Fruit fly (Drosophila melanogaster) Kc167 (cell line): ENCODE results near the gene Cftr.

Experiments
- Myc ChIP-seq: fragments of >200 bp; optimal IDR thresholded peaks from 2 replicates; lab custom pipeline; 2017; ENCODE audit warnings: missing external identifiers
- Sin3A ChIP-seq: fragments of >200 bp; optimal IDR thresholded peaks from 2 replicates; lab custom pipeline; 2018; ENCODE audit warnings: missing external identifiers
- h ChIP-seq: fragments of >200 bp; optimal IDR thresholded peaks from 3 replicates; lab custom pipeline; 2018; ENCODE audit warnings: missing external identifiers
- psq ChIP-seq: fragments of >200 bp; optimal IDR thresholded peaks from 2 replicates; lab custom pipeline; 2017; ENCODE audit warnings: missing external identifiers

DNA sequence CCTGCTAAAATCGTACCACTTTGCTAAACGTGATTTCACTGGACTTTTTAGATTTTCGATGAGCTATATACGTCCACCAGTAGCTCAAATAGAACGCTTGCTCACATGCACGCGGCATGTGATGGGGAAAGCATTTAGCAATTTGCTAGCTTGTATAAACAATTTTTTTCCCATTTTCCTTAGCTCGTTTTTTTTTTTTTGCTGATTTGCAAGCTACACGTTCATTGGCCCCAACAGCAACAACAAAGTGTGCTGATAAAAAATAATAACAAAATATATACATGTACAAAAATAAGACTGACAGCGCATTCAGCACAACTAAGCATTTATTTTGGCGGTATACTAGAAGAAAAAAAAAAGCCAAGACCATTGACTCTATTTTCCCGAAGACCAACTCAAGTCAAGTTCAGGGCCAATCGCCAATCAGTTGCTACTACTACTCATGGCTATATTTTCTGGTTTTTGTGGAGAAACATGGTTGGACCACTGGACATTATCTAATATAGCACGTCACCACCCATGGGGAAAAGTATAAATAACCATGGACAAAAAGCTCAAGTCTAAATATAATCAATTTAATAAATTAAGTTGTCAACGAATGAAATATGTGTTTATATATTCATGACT, 32.2 kb upstream of the Cftr start:
- TF ChIP-seq psq (lab: Kevin White, UChicago) = no peak
- no peak for TF ChIP-seq Myc
- TF ChIP-seq Sin3A (lab: Kevin White, UChicago) = no peak
- TF ChIP-seq h (lab: Kevin White, UChicago) = no peak
